Worm (Caenorhabditis elegans) whole organism, mixed stage, embryonic: ENCODE results near the gene srt-34.

Source experiments
- cnd-1 ChIP-seq: fragments of 200-800 bp; sonication (Bioruptor generic); optimal IDR thresholded peaks from 2 replicates; lab custom pipeline; 2018; ENCODE audit warnings: mild to moderate bottlenecking, missing genetic modification characterization, missing compliant biosample characterization
- elt-1 ChIP-seq: sonication (generic microtip); optimal IDR thresholded peaks from 2 replicates; lab custom pipeline; 2017; ENCODE audit warnings: missing genetic modification characterization, mild to moderate bottlenecking, missing compliant biosample characterization, antibody characterized with exemption, moderate library complexity, borderline replicate concordance; ENCODE audit not compliant: insufficient read depth
- nhr-12 ChIP-seq: fragments of 150-350 bp; optimal IDR thresholded peaks from 2 replicates; lab custom pipeline; 2014; ENCODE audit warnings: missing biosample characterization, missing genetic modification characterization
- nhr-237 ChIP-seq: fragments of 150-350 bp; optimal IDR thresholded peaks from 2 replicates; lab custom pipeline; 2014; ENCODE audit warnings: missing biosample characterization, missing genetic modification characterization
- snpc-4 ChIP-seq: fragments of 150-350 bp; optimal IDR thresholded peaks from 2 replicates; lab custom pipeline; 2014; ENCODE audit warnings: missing biosample characterization, missing genetic modification characterization

DNA sequence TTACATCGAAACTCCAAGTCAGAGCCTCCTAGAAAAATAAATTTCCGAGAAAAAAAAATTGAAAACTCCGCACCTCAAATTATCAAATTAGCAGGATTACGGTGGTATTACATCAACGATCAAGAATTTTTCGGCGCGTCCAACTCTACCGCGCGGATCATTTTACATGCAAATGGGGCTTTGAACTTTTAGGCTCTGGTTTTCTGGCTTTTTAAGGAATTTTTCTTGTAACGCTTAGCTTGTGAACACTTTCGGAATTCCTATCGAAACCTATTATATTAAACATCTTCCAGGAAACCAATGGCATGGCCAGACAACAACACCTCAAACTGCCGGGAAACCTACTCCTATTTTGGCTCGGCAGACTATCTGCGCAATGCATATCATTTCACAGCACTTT is 46.5 kb downstream of the srt-34 start, which contains the start of gene srh-56:
- no peak for TF ChIP-seq snpc-4 (tag; lab: Kevin White, UChicago)
- TF ChIP-seq elt-1 (tag; lab: Kevin White, UChicago) = no peak
- TF ChIP-seq nhr-237 = no peak
- no peak for TF ChIP-seq cnd-1 (tag; lab: Kevin White, UChicago)
- no peak for TF ChIP-seq nhr-12 (tag; lab: Kevin White, UChicago)
